Worm (Caenorhabditis elegans): ENCODE measurements around the gene C38C3.4.

DNA sequence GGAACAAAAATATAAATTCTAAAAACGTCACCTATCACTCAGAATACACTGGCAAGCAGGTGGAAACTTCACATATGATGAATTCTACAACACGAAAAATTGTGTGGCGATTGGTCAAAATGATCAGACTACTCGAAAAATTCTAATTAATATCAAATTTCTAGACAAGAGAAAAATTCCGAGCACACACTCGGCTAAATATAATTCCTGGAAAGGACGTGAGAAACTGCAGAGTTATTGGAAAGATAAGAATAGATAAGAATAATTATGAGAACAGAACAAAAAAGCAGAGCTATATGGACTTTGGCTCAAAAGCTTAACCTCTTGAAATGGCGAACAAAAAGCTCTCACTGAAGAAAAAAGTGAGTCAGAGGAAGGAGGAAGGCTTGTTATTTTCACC, 5.4 kb downstream of the C38C3.4 start:
- TF ChIP-seq nhr-90 (tag; optimal IDR thresholded peaks at IDR 0.05) (no peak), F22D6.2 (tag; optimal IDR thresholded peaks at IDR 0.05) (no peak), rcor-1 (GFP tag; IDR thresholded peaks at IDR 0.05) (no peak), cebp-2 (GFP tag; IDR thresholded peaks at IDR 0.05) (no peak), ets-4 (GFP tag; optimal IDR thresholded peaks at IDR 0.05) (no peak), tbp1 (GFP tag; optimal IDR thresholded peaks at IDR 0.05) (no peak), Y53G8AR.9 (GFP tag; conservative IDR thresholded peaks at IDR 0.05) (no peak), F37B4.10 (GFP tag; IDR thresholded peaks at IDR 0.05) (no peak), unc-62 (GFP tag; optimal IDR thresholded peaks at IDR 0.05) (no peak), nhr-120 (GFP tag; IDR thresholded peaks at IDR 0.05) (no peak), K11D2.4 (GFP tag; IDR thresholded peaks at IDR 0.05) (no peak), F55B11.4 (tag; optimal IDR thresholded peaks at IDR 0.05; ENCODE audit: borderline replicate concordance, insufficient read depth) (no peak), lsy-27 (tag; optimal IDR thresholded peaks at IDR 0.05; ENCODE audit: borderline replicate concordance, insufficient read depth) (no peak)

Data from whole organism, young adult.